Worm (Caenorhabditis elegans): Measurements from ENCODE around the gene T23F2.4.

DNA sequence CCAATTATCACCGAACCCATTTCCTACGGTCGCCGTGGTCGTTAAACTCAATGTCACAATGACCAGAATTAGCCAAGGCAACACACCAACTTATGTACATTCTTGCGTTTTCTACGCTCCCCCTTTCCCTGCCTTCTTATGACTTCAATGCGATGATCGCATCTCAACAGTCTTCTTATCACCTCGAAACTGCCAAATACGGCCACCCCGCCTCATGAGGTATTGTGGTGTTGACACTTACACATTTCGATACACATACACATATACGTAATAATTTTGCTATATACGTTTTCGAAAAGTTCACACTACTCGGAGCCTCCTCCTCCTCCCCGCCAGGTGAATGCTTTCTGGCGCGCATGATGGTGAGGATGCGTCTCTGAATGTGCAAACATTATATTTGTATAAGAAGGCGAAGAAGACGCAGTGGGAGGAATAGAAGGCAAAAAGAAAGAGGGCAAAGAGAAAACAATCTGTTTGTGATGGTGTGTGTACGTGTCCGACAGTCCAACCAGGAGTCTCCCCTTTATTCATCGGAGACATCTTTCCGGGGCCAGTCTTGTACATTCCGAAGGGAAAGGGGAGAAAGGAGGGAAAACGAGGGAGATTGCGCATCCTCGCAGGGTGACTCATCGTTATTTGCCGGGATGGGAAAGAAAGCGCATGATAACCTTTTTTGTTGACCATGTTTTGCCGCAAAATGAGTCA lies 34.9 kb downstream of the T23F2.4 start:
- TF ChIP-seq ceh-19 (GFP tag; optimal IDR thresholded peaks at IDR 0.05) (peak; percentile 44), ceh-18 (tag; optimal IDR thresholded peaks at IDR 0.05) (no peak), pha-4 (tag; optimal IDR thresholded peaks at IDR 0.05) (no peak), pqm-1 (tag; optimal IDR thresholded peaks at IDR 0.05) (peak; percentile 64), che-1 (tag; optimal IDR thresholded peaks at IDR 0.05) (no peak), ceh-30 (tag; optimal IDR thresholded peaks at IDR 0.05) (no peak), eyg-1 (tag; optimal IDR thresholded peaks at IDR 0.05) (no peak), ama-1 (optimal IDR thresholded peaks at IDR 0.05) (peak; percentile 74), tbx-2 (tag; optimal IDR thresholded peaks at IDR 0.05) (peak; percentile 68), K09A11.1 (tag; optimal IDR thresholded peaks at IDR 0.05; ENCODE audit: insufficient read depth) (no peak), pros-1 (tag; optimal IDR thresholded peaks at IDR 0.05) (no peak), ceh-31 (tag; optimal IDR thresholded peaks at IDR 0.05) (no peak), unc-42 (tag; optimal IDR thresholded peaks at IDR 0.05) (no peak)
